Fruit fly (Drosophila melanogaster) whole organism, embryonic: Measurements from ENCODE around the gene CG34258.
A peak's percentile ranks its signal among the peaks of the same experiment; 100 is the strongest.

Experiments used
- Asciz ChIP-seq: fragments of 200-800 bp; sonication (Bioruptor generic); optimal IDR thresholded peaks from 2 replicates; lab custom pipeline; 2017; ENCODE audit warnings: missing biosample characterization, mild to moderate bottlenecking, missing genetic modification characterization, missing genetic modification reagents
- CG11695 ChIP-seq: fragments of 200-800 bp; sonication (Bioruptor generic); IDR thresholded peaks from 3 replicates; pipeline ENCODE4 v1.3.6; 2022; ENCODE audit warnings: missing biosample characterization, missing genetic modification characterization
- CG12104 ChIP-seq: fragments of 200-800 bp; sonication (Bioruptor generic); optimal IDR thresholded peaks from 3 replicates; lab custom pipeline; 2016; ENCODE audit warnings: missing biosample characterization, missing genetic modification characterization
- CG12744 ChIP-seq: fragments of 200-800 bp; sonication (Bioruptor generic); optimal IDR thresholded peaks from 2 replicates; lab custom pipeline; 2016; ENCODE audit warnings: missing biosample characterization, missing genetic modification characterization
- CG13624 ChIP-seq: fragments of 200-800 bp; sonication (Bioruptor generic); optimal IDR thresholded peaks from 2 replicates; lab custom pipeline; 2016; ENCODE audit warnings: missing biosample characterization, missing genetic modification characterization
- CG14014 ChIP-seq: fragments of 200-800 bp; sonication (Bioruptor generic); IDR thresholded peaks from 2 replicates; pipeline ENCODE4 v1.3.6; 2022; ENCODE audit warnings: missing biosample characterization, missing genetic modification characterization
- CG14441 ChIP-seq: fragments of 200-800 bp; sonication (Bioruptor generic); IDR thresholded peaks from 2 replicates; pipeline ENCODE4 v1.3.6; 2022; ENCODE audit warnings: missing biosample characterization, missing genetic modification characterization
- CG15011 ChIP-seq: fragments of 200-800 bp; sonication (Bioruptor generic); optimal IDR thresholded peaks from 3 replicates; lab custom pipeline; 2018; ENCODE audit warnings: missing biosample characterization, mild to moderate bottlenecking, missing genetic modification characterization
- CG17186 ChIP-seq: fragments of 200-800 bp; sonication (Bioruptor generic); optimal IDR thresholded peaks from 3 replicates; lab custom pipeline; 2017; ENCODE audit warnings: missing biosample characterization, missing genetic modification reagents, missing genetic modification characterization
- CG17568 ChIP-seq: fragments of 200-800 bp; sonication (Bioruptor generic); optimal IDR thresholded peaks from 2 replicates; lab custom pipeline; 2018; ENCODE audit warnings: missing biosample characterization, mild to moderate bottlenecking, missing genetic modification characterization, moderate library complexity
- CG18262 ChIP-seq: fragments of 200-800 bp; optimal IDR thresholded peaks from 3 replicates; lab custom pipeline; 2019; ENCODE audit warnings: missing biosample characterization, mild to moderate bottlenecking, missing genetic modification characterization, moderate library complexity
- CG2120 ChIP-seq: fragments of 200-800 bp; sonication (Bioruptor generic); optimal IDR thresholded peaks from 3 replicates; lab custom pipeline; 2016; ENCODE audit warnings: missing biosample characterization, missing genetic modification characterization
- CG3847 ChIP-seq: fragments of 200-800 bp; sonication (Bioruptor generic); IDR thresholded peaks from 2 replicates; pipeline ENCODE4 v1.3.6; 2022; ENCODE audit warnings: missing biosample characterization, missing genetic modification characterization
- CG3995 ChIP-seq: fragments of 200-800 bp; sonication (Bioruptor generic); optimal IDR thresholded peaks from 3 replicates; lab custom pipeline; 2016; ENCODE audit warnings: missing biosample characterization, missing genetic modification characterization
- CG4424 ChIP-seq: fragments of 200-800 bp; sonication (Bioruptor generic); optimal IDR thresholded peaks from 3 replicates; lab custom pipeline; 2016; ENCODE audit warnings: missing biosample characterization, missing genetic modification characterization
- CG4854 ChIP-seq: fragments of 200-800 bp; sonication (Bioruptor generic); optimal IDR thresholded peaks from 2 replicates; lab custom pipeline; 2016; ENCODE audit warnings: missing biosample characterization, missing genetic modification characterization, inconsistent platforms
- CG8359 ChIP-seq: fragments of 200-800 bp; sonication (Bioruptor generic); optimal IDR thresholded peaks from 2 replicates; lab custom pipeline; 2017; ENCODE audit warnings: missing biosample characterization, mild to moderate bottlenecking, missing genetic modification characterization, borderline replicate concordance
- CG9876 ChIP-seq: fragments of 200-800 bp; sonication (Bioruptor generic); optimal IDR thresholded peaks from 2 replicates; lab custom pipeline; 2016; ENCODE audit warnings: missing biosample characterization, missing genetic modification characterization
- Ets97D ChIP-seq: fragments of 200-800 bp; sonication (Bioruptor generic); optimal IDR thresholded peaks from 3 replicates; lab custom pipeline; 2016; ENCODE audit warnings: missing biosample characterization, missing genetic modification characterization
- GATAe ChIP-seq: fragments of 200-800 bp; sonication (Bioruptor generic); conservative IDR thresholded peaks from 2 replicates; pipeline ENCODE4 v1.3.6; 2022; ENCODE audit warnings: missing biosample characterization, missing genetic modification characterization
- Gug ChIP-seq: fragments of 200-800 bp; sonication (Bioruptor generic); IDR thresholded peaks from 4 replicates; pipeline ENCODE4 v1.3.6; 2022; ENCODE audit warnings: missing biosample characterization, missing genetic modification characterization
- HmgZ ChIP-seq: fragments of 200-800 bp; sonication (Bioruptor generic); optimal IDR thresholded peaks from 2 replicates; lab custom pipeline; 2018; ENCODE audit warnings: missing biosample characterization, mild to moderate bottlenecking, missing genetic modification characterization
- Hr39 ChIP-seq: fragments of >200 bp; optimal IDR thresholded peaks from 2 replicates; lab custom pipeline; 2017
- Hr78 ChIP-seq, 2 experiments: fragments of 200-800 bp in 1 of 2; fragments of >200 bp in 1 of 2; sonication (Bioruptor generic) in 1 of 2; optimal IDR thresholded peaks; 2 replicates each; lab custom pipeline; 2017 to 2019; ENCODE audit warnings: missing biosample characterization in 2 of 2, missing genetic modification characterization in 2 of 2, mild to moderate bottlenecking in 1 of 2, moderate library complexity in 1 of 2
- Oaz ChIP-seq: fragments of 200-800 bp; sonication (Bioruptor generic); IDR thresholded peaks from 2 replicates; pipeline ENCODE4 v1.3.6; 2022; ENCODE audit warnings: missing biosample characterization, missing genetic modification characterization
- Rx ChIP-seq: fragments of 200-800 bp; sonication (Bioruptor generic); IDR thresholded peaks from 2 replicates; pipeline ENCODE4 v1.3.6; 2022; ENCODE audit warnings: missing biosample characterization, missing genetic modification characterization
- Sox102F ChIP-seq: fragments of 200-800 bp; sonication (Bioruptor generic); optimal IDR thresholded peaks from 2 replicates; lab custom pipeline; 2018; ENCODE audit warnings: missing biosample characterization, mild to moderate bottlenecking, missing genetic modification characterization, moderate library complexity
- Xbp1 ChIP-seq: fragments of 200-800 bp; sonication (Bioruptor generic); optimal IDR thresholded peaks from 3 replicates; lab custom pipeline; 2016; ENCODE audit warnings: missing biosample characterization, mild to moderate bottlenecking, missing genetic modification characterization
- bbx ChIP-seq: fragments of 200-800 bp; sonication (Bioruptor generic); IDR thresholded peaks from 2 replicates; pipeline ENCODE4 v1.3.6; 2022; ENCODE audit warnings: missing biosample characterization, missing genetic modification characterization; ENCODE audit not compliant: partially characterized antibody
- chm ChIP-seq: fragments of 200-800 bp; sonication (Bioruptor generic); IDR thresholded peaks from 2 replicates; pipeline ENCODE4 v1.3.6; 2022; ENCODE audit warnings: missing biosample characterization, missing genetic modification characterization
- exex ChIP-seq: fragments of 200-800 bp; sonication (Bioruptor generic); optimal IDR thresholded peaks from 4 replicates; lab custom pipeline; 2018; ENCODE audit warnings: missing biosample characterization, mild to moderate bottlenecking, missing genetic modification characterization, moderate library complexity
- ftz-f1 ChIP-seq: fragments of 200-800 bp; sonication (Bioruptor generic); optimal IDR thresholded peaks from 2 replicates; lab custom pipeline; 2016; ENCODE audit warnings: missing biosample characterization, missing genetic modification characterization
- gsb-n ChIP-seq: fragments of 200-800 bp; sonication (Bioruptor generic); optimal IDR thresholded peaks from 3 replicates; lab custom pipeline; 2018; ENCODE audit warnings: missing biosample characterization, mild to moderate bottlenecking, missing genetic modification characterization
- nerfin-2 ChIP-seq: fragments of 200-800 bp; sonication (Bioruptor generic); IDR thresholded peaks from 2 replicates; pipeline ENCODE4 v1.3.6; 2022; ENCODE audit warnings: missing biosample characterization, missing genetic modification characterization; ENCODE audit not compliant: partially characterized antibody
- pan ChIP-seq, 4 experiments: fragments of >200 bp in 3 of 4; fragments of 200-800 bp in 1 of 4; sonication (Bioruptor generic) in 1 of 4; optimal IDR thresholded peaks in 3 of 4; IDR thresholded peaks in 1 of 4; 2 replicates each; pipeline versions ENCODE4 v1.3.6 to Lab custom; 2017 to 2022; ENCODE audit warnings: missing biosample characterization in 2 of 4, missing genetic modification characterization in 2 of 4, mixed read lengths in 1 of 4
- peb ChIP-seq: fragments of 200-800 bp; sonication (Bioruptor generic); IDR thresholded peaks from 2 replicates; pipeline ENCODE4 v1.3.6; 2022; ENCODE audit warnings: missing biosample characterization, missing genetic modification characterization
- salm ChIP-seq: fragments of 200-800 bp; sonication (Bioruptor generic); optimal IDR thresholded peaks from 2 replicates; lab custom pipeline; 2018; ENCODE audit warnings: missing biosample characterization, mild to moderate bottlenecking, missing genetic modification characterization
- sens ChIP-seq: fragments of 200-800 bp; sonication (Bioruptor generic); peaks from one replicate; lab custom pipeline; 2016; ENCODE audit warnings: missing biosample characterization, missing genetic modification characterization
- sug ChIP-seq: fragments of 200-800 bp; optimal IDR thresholded peaks from 2 replicates; lab custom pipeline; 2019; ENCODE audit warnings: missing biosample characterization, mild to moderate bottlenecking, missing genetic modification characterization, moderate library complexity
- unpg ChIP-seq: fragments of 200-800 bp; sonication (Bioruptor generic); optimal IDR thresholded peaks from 3 replicates; lab custom pipeline; 2018; ENCODE audit warnings: missing biosample characterization, mild to moderate bottlenecking, missing genetic modification characterization, moderate library complexity
- zen ChIP-seq: fragments of 200-800 bp; sonication (Bioruptor generic); optimal IDR thresholded peaks from 3 replicates; lab custom pipeline; 2018; ENCODE audit warnings: missing biosample characterization, mild to moderate bottlenecking, missing genetic modification characterization, moderate library complexity

CG34258 gene

DNA sequence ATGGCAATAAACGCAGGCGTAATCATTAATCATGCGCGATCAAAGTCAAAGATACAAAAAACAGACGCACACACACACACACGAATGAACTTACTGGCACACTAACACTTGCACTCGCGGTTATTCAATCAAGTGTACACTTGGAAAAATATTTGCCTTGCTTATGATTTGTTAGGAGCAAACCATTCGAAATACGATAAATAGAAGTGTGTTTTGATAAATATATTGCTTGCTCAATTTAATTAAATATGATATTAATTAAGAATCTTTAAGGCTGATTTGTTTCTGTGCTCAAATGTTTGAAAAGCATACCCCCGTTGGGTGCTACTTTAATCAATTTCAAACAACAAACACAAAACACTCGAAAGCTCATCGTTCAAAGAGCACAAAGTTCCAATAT is 6.3 kb downstream of the CG34258 start (continued):
- TF ChIP-seq CG13624 (no peak), CG15011 (GFP tag; lab: Kevin White, UChicago) (no peak), CG18262 (tag; lab: Kevin White, UChicago) (no peak), Sox102F (GFP tag; lab: Kevin White, UChicago) (peak; percentile 52), CG2120 (peak; percentile 22), gsb-n (no peak), CG12744 (GFP tag; lab: Kevin White, UChicago) (no peak), zen (tag; lab: Kevin White, UChicago) (no peak), ftz-f1 (GFP tag; lab: Kevin White, UChicago) (no peak), sens (GFP tag; lab: Kevin White, UChicago) (peak; percentile 7), CG4854 (GFP tag; lab: Kevin White, UChicago) (no peak), CG12104 (GFP tag; lab: Kevin White, UChicago) (peak; percentile 2), Gug (GFP tag; lab: Robert Waterston, UW) (no peak), Ets97D (GFP tag; lab: Kevin White, UChicago) (no peak), Xbp1 (peak; percentile 28), peb (GFP tag; lab: Robert Waterston, UW) (no peak), chm (GFP tag; lab: Robert Waterston, UW) (no peak), HmgZ (tag; lab: Kevin White, UChicago) (no peak), sug (no peak), nerfin-2 (GFP tag; lab: Robert Waterston, UW) (no peak), CG11695 (no peak), GATAe (GFP tag; lab: Robert Waterston, UW) (no peak), bbx (no peak), Hr78 (GFP tag; optimal IDR thresholded peaks at IDR 0.05; lab: Kevin White, UChicago) (no peak), Rx (GFP tag; lab: Robert Waterston, UW) (0 out of 2 replicates have a peak, but pooled peaks have one; percentile 16), pan (optimal IDR thresholded peaks at IDR 0.05; lab: Kevin White, UChicago) (no peak), pan (GFP tag; optimal IDR thresholded peaks at IDR 0.05 in 1 of 2, IDR thresholded peaks at IDR 0.05 in 1 of 2) (no peak), CG3847 (GFP tag; lab: Robert Waterston, UW) (no peak), salm (no peak)
- TF ChIP-seq, all 482 proteins: peak for 31

dm6 chr3L:19941162-19941561 is 10.6 kb downstream of the CG34258 start:
- TF ChIP-seq Hr39 (no peak), Oaz (GFP tag; lab: Robert Waterston, UW) (no peak), CG8359 (GFP tag; lab: Kevin White, UChicago) (no peak), CG14441 (no peak), unpg (no peak), sug (peak; percentile 37), Asciz (no peak), CG4424 (no peak), CG17186 (GFP tag; lab: Kevin White, UChicago) (no peak), CG17568 (GFP tag; lab: Kevin White, UChicago) (no peak), exex (peak; percentile 75), CG3995 (GFP tag; lab: Kevin White, UChicago) (no peak), CG14014 (GFP tag; lab: Robert Waterston, UW) (no peak), CG9876 (GFP tag; lab: Kevin White, UChicago) (no peak)
